Worm (Caenorhabditis elegans) whole organism, midembryonic: ENCODE data around the gene srx-112.

Source experiments
- T22C8.4 ChIP-seq: fragments of 200-800 bp; sonication (Bioruptor generic); IDR thresholded peaks from 2 replicates; pipeline ENCODE4 v1.3.6; 2022; ENCODE audit warnings: missing genetic modification characterization, missing compliant biosample characterization
- cog-1 ChIP-seq: sonication (generic microtip); optimal IDR thresholded peaks from 2 replicates; lab custom pipeline; 2016; ENCODE audit warnings: missing genetic modification characterization, missing compliant biosample characterization
- flt-1 ChIP-seq: fragments of 200-800 bp; sonication (Bioruptor generic); IDR thresholded peaks from 2 replicates; pipeline ENCODE4 v1.3.6; 2022; ENCODE audit warnings: missing genetic modification characterization, missing compliant biosample characterization
- klf-2 ChIP-seq: fragments of 200-800 bp; sonication (Bioruptor generic); conservative IDR thresholded peaks from 2 replicates; pipeline ENCODE4 v1.3.6; 2022; ENCODE audit warnings: missing genetic modification reagents, missing genetic modification characterization, missing compliant biosample characterization
- med-1 ChIP-seq: sonication (generic microtip); optimal IDR thresholded peaks from 2 replicates; lab custom pipeline; 2017; ENCODE audit warnings: missing genetic modification characterization, mild to moderate bottlenecking, missing compliant biosample characterization, antibody characterized with exemption, missing genetic modification reagents; ENCODE audit not compliant: insufficient read depth
- ref-1 ChIP-seq: fragments of 200-800 bp; sonication (Bioruptor generic); conservative IDR thresholded peaks from 2 replicates; pipeline ENCODE4 v1.3.6; 2022; ENCODE audit warnings: missing genetic modification reagents, missing genetic modification characterization, missing compliant biosample characterization
- tab-1 ChIP-seq: fragments of 200-800 bp; sonication (Bioruptor generic); IDR thresholded peaks from 2 replicates; pipeline ENCODE4 v1.3.6; 2022; ENCODE audit warnings: missing genetic modification characterization, missing compliant biosample characterization
- ztf-23 ChIP-seq: fragments of 200-800 bp; sonication (Bioruptor generic); IDR thresholded peaks from 2 replicates; pipeline ENCODE4 v1.3.6; 2022; ENCODE audit warnings: missing genetic modification reagents, missing genetic modification characterization, missing compliant biosample characterization
- ztf-29 ChIP-seq: fragments of 200-800 bp; sonication (Bioruptor generic); IDR thresholded peaks from 2 replicates; pipeline ENCODE4 v1.3.6; 2022; ENCODE audit warnings: missing genetic modification reagents, missing genetic modification characterization, missing compliant biosample characterization

ce11 chrII:3748719-3749118 is 15.7 kb downstream of the srx-112 start, which contains the start of gene fbxb-90:
- TF ChIP-seq ztf-23, result no peak
- no peak for TF ChIP-seq flt-1 (GFP tag; lab: Robert Waterston, UW)
- TF ChIP-seq klf-2 (GFP tag; lab: Robert Waterston, UW), result no peak
- no peak for TF ChIP-seq ztf-29 (GFP tag; lab: Robert Waterston, UW)
- TF ChIP-seq tab-1 (GFP tag; lab: Robert Waterston, UW), result no peak
- TF ChIP-seq ref-1 (GFP tag; lab: Robert Waterston, UW), result no peak
- no peak for TF ChIP-seq med-1 (GFP tag; lab: Kevin White, UChicago)
- TF ChIP-seq cog-1, result no peak
- TF ChIP-seq T22C8.4, result no peak
